Fruit fly (Drosophila melanogaster): Measurements from ENCODE around the gene Gyc89Db.

Gene Gyc89Db

dm6 chr3R:16441367-16441923, 35.5 kb upstream of the Gyc89Db start, which contains the start of gene ema (continued):
- TF ChIP-seq scrt (GFP tag; optimal IDR thresholded peaks at IDR 0.05) (peak; percentile 89), CG8290 (GFP tag; optimal IDR thresholded peaks at IDR 0.05) (peak; percentile 22), CG8290 (tag; optimal IDR thresholded peaks at IDR 0.05) (peak in 1 of 2 experiments; percentile 7), Opbp (GFP tag; IDR thresholded peaks at IDR 0.05; ENCODE audit: partially characterized antibody) (peak; percentile 39; the same call in 1 of the 3 replicates), vvl (GFP tag; IDR thresholded peaks at IDR 0.05) (0 out of 2 replicates have a peak, but pooled peaks have one; percentile 40), Ets97D (GFP tag; optimal IDR thresholded peaks at IDR 0.05) (peak; percentile 38), Sin3A (optimal IDR thresholded peaks at IDR 0.05) (peak; percentile 7), mirr (GFP tag; optimal IDR thresholded peaks at IDR 0.05) (peak; percentile 34), CG7987 (GFP tag; optimal IDR thresholded peaks at IDR 0.05) (peak; percentile 39), HLH4C (GFP tag; IDR thresholded peaks at IDR 0.05; ENCODE audit: partially characterized antibody) (peak; percentile 51; the same call in 1 of the 3 replicates), CG10979 (tag; optimal IDR thresholded peaks at IDR 0.05) (peak; percentile 6), Antp (GFP tag; optimal IDR thresholded peaks at IDR 0.05) (peak; percentile 1), luna (GFP tag; optimal IDR thresholded peaks at IDR 0.05) (no peak), sug (tag; optimal IDR thresholded peaks at IDR 0.05) (peak; percentile 38), CG4617 (GFP tag; optimal IDR thresholded peaks at IDR 0.05; ENCODE audit: borderline replicate concordance) (peak; percentile 58), CG17829 (tag; optimal IDR thresholded peaks at IDR 0.05) (peak; percentile 51), CG8944 (GFP tag; optimal IDR thresholded peaks at IDR 0.05) (peak; percentile 8), unc-4 (GFP tag; IDR thresholded peaks at IDR 0.05; ENCODE audit: partially characterized antibody) (0 out of 2 replicates have a peak, but pooled peaks have one; percentile 32), CG1602 (GFP tag; optimal IDR thresholded peaks at IDR 0.05) (no peak), stwl (tag; optimal IDR thresholded peaks at IDR 0.05) (peak; percentile 57), crp (GFP tag; optimal IDR thresholded peaks at IDR 0.05) (peak; percentile 54 to 95), pho (GFP tag; optimal IDR thresholded peaks at IDR 0.05) (peak; percentile 17), Aef1 (GFP tag; IDR thresholded peaks at IDR 0.05) (no peak), NFAT (GFP tag; IDR thresholded peaks at IDR 0.05) (peak; percentile 31; the same call in 1 of the 2 replicates), CG12744 (GFP tag; optimal IDR thresholded peaks at IDR 0.05) (no peak), CG12659 (GFP tag; optimal IDR thresholded peaks at IDR 0.05) (peak; percentile 61), CG4404 (GFP tag; IDR thresholded peaks at IDR 0.05) (no peak), CG8359 (GFP tag; optimal IDR thresholded peaks at IDR 0.05; ENCODE audit: borderline replicate concordance) (no peak), bsh (GFP tag; optimal IDR thresholded peaks at IDR 0.05) (no peak), Gug (GFP tag; IDR thresholded peaks at IDR 0.05) (no peak), row (GFP tag; IDR thresholded peaks at IDR 0.05) (peak; percentile 90), CG6272 (GFP tag; IDR thresholded peaks at IDR 0.05) (0 out of 2 replicates have a peak, but pooled peaks have one; percentile 9)

- TF ChIP-seq CG16815 (GFP tag; optimal IDR thresholded peaks at IDR 0.05), result peak; percentile 56
- no peak for TF ChIP-seq CG7839 (tag; optimal IDR thresholded peaks at IDR 0.05)
- peak; percentile 84 for TF ChIP-seq CG11456 (GFP tag; IDR thresholded peaks at IDR 0.05)
- no peak for TF ChIP-seq Eip74EF (GFP tag; optimal IDR thresholded peaks at IDR 0.05)
- TF ChIP-seq croc (GFP tag; conservative IDR thresholded peaks at IDR 0.05), result peak; percentile 66
- TF ChIP-seq Adf1 (GFP tag; IDR thresholded peaks at IDR 0.05), result peak; percentile 55
- no peak for TF ChIP-seq Sin3A (optimal IDR thresholded peaks at IDR 0.05)
- TF ChIP-seq BEAF-32 (GFP tag; optimal IDR thresholded peaks at IDR 0.05), result peak; percentile 56
- TF ChIP-seq sima (GFP tag; optimal IDR thresholded peaks at IDR 0.05), result peak; percentile 32
- no peak for TF ChIP-seq Dip2 (GFP tag; IDR thresholded peaks at IDR 0.05)
- peak; percentile 88 for TF ChIP-seq chn (GFP tag; optimal IDR thresholded peaks at IDR 0.05)
- TF ChIP-seq CG7928 (GFP tag; optimal IDR thresholded peaks at IDR 0.05), result peak; percentile 7
- peak; percentile 71; the same call in 1 of the 2 replicates for TF ChIP-seq ham (GFP tag; IDR thresholded peaks at IDR 0.05)
- TF ChIP-seq CG4360 (GFP tag; IDR thresholded peaks at IDR 0.05), result peak; percentile 45; the same call in 1 of the 2 replicates
- TF ChIP-seq fu2 (GFP tag; optimal IDR thresholded peaks at IDR 0.05), result peak; percentile 84
- TF ChIP-seq Meics (GFP tag; optimal IDR thresholded peaks at IDR 0.05), result peak; percentile 80
- TF ChIP-seq CG10209 (GFP tag; optimal IDR thresholded peaks at IDR 0.05), result peak; percentile 84
- peak; percentile 48 for TF ChIP-seq CG11696 (GFP tag; IDR thresholded peaks at IDR 0.05)
- TF ChIP-seq az2 (GFP tag; optimal IDR thresholded peaks at IDR 0.05), result peak; percentile 90
- no peak for TF ChIP-seq CG10959 (GFP tag; IDR thresholded peaks at IDR 0.05)
Measured at dm6 chr3R:16442937-16443336, 34.0 kb upstream of the Gyc89Db start, which contains the start of the genes Ttc1 and CG14882. Gene Ttc1 (minus strand): TSS chr3R:16443007. Gene CG14882 (plus strand): TSS chr3R:16443207.

Data from whole organism, embryonic.